Worm (Caenorhabditis elegans): ENCODE measurements around the gene M02E1.1.
"Not testable (repeated sequence)": the region's sequence is repeated elsewhere in the genome, so short reads cannot be mapped to it uniquely, and the experiment has no call there.

Gene M02E1.1

DNA sequence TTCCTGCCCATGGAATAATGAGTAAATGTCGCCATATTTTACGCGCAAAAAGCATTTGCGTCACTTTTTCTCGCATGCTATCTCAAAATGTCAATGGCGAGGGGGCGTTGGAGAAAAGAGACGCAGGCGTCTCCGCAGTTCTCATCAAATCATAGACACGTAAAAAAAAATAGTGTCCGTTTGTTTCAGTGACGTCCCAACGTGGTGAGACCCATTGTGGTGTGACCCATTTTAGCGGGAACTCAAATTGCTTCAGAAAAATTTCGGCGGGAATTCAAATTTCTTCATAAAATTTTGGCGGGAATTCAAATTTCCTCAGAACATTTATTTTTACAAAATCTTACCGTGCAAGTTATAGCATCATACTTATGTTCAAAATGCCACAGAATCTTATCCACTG is 17.9 kb downstream of the M02E1.1 start:
- TF ChIP-seq flh-1 (GFP tag; optimal IDR thresholded peaks at IDR 0.05) (no peak), ham-2 (GFP tag; optimal IDR thresholded peaks at IDR 0.05) (no peak), lin-13 (tag; optimal IDR thresholded peaks at IDR 0.05) (no peak), nhr-28 (tag; optimal IDR thresholded peaks at IDR 0.05) (no peak), ceh-83 (GFP tag; optimal IDR thresholded peaks at IDR 0.05) (no peak), tbx-8 (GFP tag; optimal IDR thresholded peaks at IDR 0.05) (no peak), zip-8 (tag; optimal IDR thresholded peaks at IDR 0.05) (no peak), pha-4 (tag; optimal IDR thresholded peaks at IDR 0.05) (no peak), mab-5 (tag; optimal IDR thresholded peaks at IDR 0.05) (no peak)

DNA sequence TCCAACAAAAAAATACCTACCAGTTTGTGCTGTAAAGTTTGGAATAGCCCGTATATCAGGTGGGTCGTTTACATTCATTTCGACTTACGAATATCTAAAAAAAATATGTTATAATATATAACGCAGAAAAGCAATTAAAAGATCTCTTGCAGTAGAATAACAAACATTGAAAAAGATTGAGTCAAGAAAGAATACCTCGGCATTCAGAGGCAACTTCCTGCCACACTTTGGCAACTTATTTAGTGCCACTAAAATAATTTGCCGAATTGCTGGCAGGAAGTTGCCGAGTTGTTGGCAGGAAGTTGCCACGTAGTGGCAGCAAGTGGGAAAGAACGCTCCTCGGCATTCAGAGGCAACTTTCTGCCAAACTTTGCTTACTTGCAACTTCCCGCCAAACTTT is 21.2 kb downstream of the M02E1.1 start, which contains the start of gene C04E7.3:
Gene C04E7.3, minus strand, starts transcription at position 101 of the 400 bp plus-strand sequence.
- not testable (repeated sequence) for TF ChIP-seq nhr-237 (tag; optimal IDR thresholded peaks at IDR 0.05); drap-1 (GFP tag; optimal IDR thresholded peaks at IDR 0.05); ceh-83 (GFP tag; optimal IDR thresholded peaks at IDR 0.05)

DNA sequence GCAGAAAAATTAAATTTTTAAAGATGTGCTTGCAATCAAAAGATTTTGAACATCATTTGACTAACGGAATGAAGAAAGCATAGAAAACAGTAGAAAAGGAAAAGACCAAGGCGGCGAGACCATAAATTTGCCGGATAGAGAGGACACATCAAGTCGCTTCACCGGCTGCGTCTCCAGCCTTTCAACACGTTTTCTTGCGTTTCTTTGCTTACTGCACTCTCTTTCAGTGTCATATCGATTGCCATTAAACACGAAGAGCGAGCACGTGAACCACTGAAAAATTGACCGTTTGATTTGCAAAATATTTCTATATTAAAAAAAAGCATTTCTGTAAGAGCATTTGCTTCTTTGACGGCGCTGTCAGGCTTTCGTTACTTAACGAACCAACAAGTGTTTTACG is 22.2 kb downstream of the M02E1.1 start:
- no peak for TF ChIP-seq ham-2 (GFP tag; optimal IDR thresholded peaks at IDR 0.05)
- TF ChIP-seq unc-120 (tag; optimal IDR thresholded peaks at IDR 0.05; ENCODE audit: poor library complexity, severe bottlenecking), result peak; percentile 38
- peak; percentile 12 for TF ChIP-seq ces-1 (GFP tag; optimal IDR thresholded peaks at IDR 0.05)
- TF ChIP-seq mep-1 (tag; optimal IDR thresholded peaks at IDR 0.05), result peak; percentile 2
- TF ChIP-seq snpc-4 (tag; optimal IDR thresholded peaks at IDR 0.05), result no peak
- no peak for TF ChIP-seq M03D4.4 (tag; optimal IDR thresholded peaks at IDR 0.05)
- TF ChIP-seq pha-4 (tag; optimal IDR thresholded peaks at IDR 0.05), result no peak
- TF ChIP-seq cnd-1 (tag; optimal IDR thresholded peaks at IDR 0.05), result no peak
- TF ChIP-seq lin-13 (tag; optimal IDR thresholded peaks at IDR 0.05), result no peak
- TF ChIP-seq zip-8 (tag; optimal IDR thresholded peaks at IDR 0.05), result no peak
- TF ChIP-seq nhr-76 (tag; optimal IDR thresholded peaks at IDR 0.05), result no peak
- no peak for TF ChIP-seq hlh-1 (tag; optimal IDR thresholded peaks at IDR 0.05)
- no peak for TF ChIP-seq ceh-83 (GFP tag; optimal IDR thresholded peaks at IDR 0.05)
- no peak for TF ChIP-seq ztf-11 (tag; optimal IDR thresholded peaks at IDR 0.05)
- no peak for TF ChIP-seq drap-1 (GFP tag; optimal IDR thresholded peaks at IDR 0.05)
- TF ChIP-seq elt-1 (tag; optimal IDR thresholded peaks at IDR 0.05; ENCODE audit: borderline replicate concordance, insufficient read depth), result no peak
- TF ChIP-seq flh-1 (GFP tag; optimal IDR thresholded peaks at IDR 0.05), result no peak
- TF ChIP-seq nhr-2 (tag; optimal IDR thresholded peaks at IDR 0.05), result no peak

DNA sequence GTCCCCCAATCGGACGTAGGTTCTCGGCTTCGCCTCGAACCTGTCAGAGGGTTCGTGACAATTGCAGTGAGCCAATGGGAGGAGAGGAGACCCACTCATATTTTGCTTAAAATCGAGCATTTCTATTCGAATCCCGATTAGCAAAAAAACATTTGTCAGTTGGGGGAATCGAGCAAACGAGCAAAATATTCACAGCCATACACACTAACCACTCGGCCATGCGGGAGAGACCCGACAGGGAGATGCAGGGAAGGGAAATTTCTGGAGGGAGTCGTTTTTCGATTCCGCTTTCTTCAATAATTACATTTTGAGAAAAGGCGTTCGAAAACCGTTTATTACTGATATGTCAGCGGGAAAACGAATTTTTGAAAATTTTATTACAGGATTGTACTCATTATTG is 25.5 kb downstream of the M02E1.1 start:
- TF ChIP-seq sptf-1 (tag; optimal IDR thresholded peaks at IDR 0.05), result peak; percentile 8

DNA sequence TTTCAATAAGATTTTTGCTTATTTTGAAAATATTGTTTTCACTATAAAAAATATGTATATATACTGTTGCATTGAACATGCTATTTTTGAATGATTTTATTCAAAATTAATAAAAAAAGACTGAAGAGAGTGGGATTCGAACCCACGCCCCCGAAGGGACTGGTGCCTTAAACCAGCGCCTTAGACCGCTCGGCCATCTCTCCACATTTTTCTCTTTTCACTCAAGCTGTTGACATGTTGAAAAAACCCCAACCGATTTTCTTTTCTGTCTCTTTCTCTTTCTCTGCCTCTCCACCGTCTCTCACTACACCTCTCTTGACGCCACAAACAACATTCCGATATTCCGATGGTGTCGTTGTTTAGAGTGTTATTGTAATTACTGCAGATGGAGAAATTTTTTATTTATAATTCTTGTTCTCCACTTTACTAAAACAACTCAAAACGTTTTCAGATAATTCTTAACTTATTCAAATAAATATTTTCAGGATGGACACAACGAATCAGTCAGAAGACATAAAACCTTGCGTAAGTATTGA is 27.3 kb downstream of the M02E1.1 start, which contains the start of gene sor-3:
Gene sor-3, plus strand, starts transcription at position 486 of the 536 bp plus-strand sequence.
- TF ChIP-seq lin-32 (GFP tag; optimal IDR thresholded peaks at IDR 0.05), result peak; percentile 88
- TF ChIP-seq pha-4 (tag; optimal IDR thresholded peaks at IDR 0.05), result peak; percentile 53
- TF ChIP-seq cnd-1 (tag; optimal IDR thresholded peaks at IDR 0.05), result peak; percentile 82
- peak; percentile 66 for TF ChIP-seq sem-2 (GFP tag; optimal IDR thresholded peaks at IDR 0.05)
- TF ChIP-seq elt-1 (tag; optimal IDR thresholded peaks at IDR 0.05; ENCODE audit: borderline replicate concordance, insufficient read depth), result peak; percentile 13
- TF ChIP-seq nhr-76 (tag; optimal IDR thresholded peaks at IDR 0.05), result no peak
- TF ChIP-seq sptf-1 (tag; optimal IDR thresholded peaks at IDR 0.05), result peak; percentile 96
- peak; percentile 86 for TF ChIP-seq ceh-43 (GFP tag; optimal IDR thresholded peaks at IDR 0.05)
- peak; percentile 74 for TF ChIP-seq tbx-8 (GFP tag; optimal IDR thresholded peaks at IDR 0.05)
- peak; percentile 92 for TF ChIP-seq mls-2 (tag; optimal IDR thresholded peaks at IDR 0.05)
- peak; percentile 77 for TF ChIP-seq mep-1 (tag; optimal IDR thresholded peaks at IDR 0.05)
- TF ChIP-seq nhr-12 (tag; optimal IDR thresholded peaks at IDR 0.05), result no peak
- no peak for TF ChIP-seq unc-39 (tag; optimal IDR thresholded peaks at IDR 0.05)
- no peak for TF ChIP-seq zip-8 (tag; optimal IDR thresholded peaks at IDR 0.05)
- no peak for TF ChIP-seq nhr-2 (tag; optimal IDR thresholded peaks at IDR 0.05)
- TF ChIP-seq bed-3 (GFP tag; optimal IDR thresholded peaks at IDR 0.05), result peak; percentile 80
- peak; percentile 92 for TF ChIP-seq nhr-237 (tag; optimal IDR thresholded peaks at IDR 0.05)
- TF ChIP-seq ztf-11 (tag; optimal IDR thresholded peaks at IDR 0.05), result no peak
- peak; percentile 62 for TF ChIP-seq nhr-28 (tag; optimal IDR thresholded peaks at IDR 0.05)
- peak; percentile 50 for TF ChIP-seq flh-1 (GFP tag; optimal IDR thresholded peaks at IDR 0.05)
- TF ChIP-seq ceh-39 (tag; optimal IDR thresholded peaks at IDR 0.05), result peak; percentile 68
- peak; percentile 89 for TF ChIP-seq ceh-83 (GFP tag; optimal IDR thresholded peaks at IDR 0.05)
- peak; percentile 6 for TF ChIP-seq unc-62 (GFP tag; optimal IDR thresholded peaks at IDR 0.05)
- no peak for TF ChIP-seq snpc-4 (tag; optimal IDR thresholded peaks at IDR 0.05)
- peak; percentile 51 for TF ChIP-seq lsy-2 (tag; optimal IDR thresholded peaks at IDR 0.05)
- TF ChIP-seq unc-120 (tag; optimal IDR thresholded peaks at IDR 0.05; ENCODE audit: poor library complexity, severe bottlenecking), result peak; percentile 97
- TF ChIP-seq elt-3 (tag; optimal IDR thresholded peaks at IDR 0.05), result no peak
- peak; percentile 66 for TF ChIP-seq ces-1 (GFP tag; optimal IDR thresholded peaks at IDR 0.05)
- peak; percentile 71 for TF ChIP-seq mab-5 (tag; optimal IDR thresholded peaks at IDR 0.05)
- TF ChIP-seq blmp-1 (tag; optimal IDR thresholded peaks at IDR 0.05), result no peak
- TF ChIP-seq hlh-1 (tag; optimal IDR thresholded peaks at IDR 0.05), result peak; percentile 51
- peak; percentile 71 for TF ChIP-seq ham-2 (GFP tag; optimal IDR thresholded peaks at IDR 0.05)
- TF ChIP-seq lin-13 (tag; optimal IDR thresholded peaks at IDR 0.05), result peak; percentile 56
- peak; percentile 88 for TF ChIP-seq drap-1 (GFP tag; optimal IDR thresholded peaks at IDR 0.05)
- TF ChIP-seq M03D4.4 (tag; optimal IDR thresholded peaks at IDR 0.05), result peak; percentile 88
